Worm (Caenorhabditis elegans) whole organism, L1 larva: ENCODE results near the gene C10C5.4.

Experiments used
- ama-1 ChIP-seq: fragments of 150-350 bp; optimal IDR thresholded peaks from 2 replicates; lab custom pipeline; 2014
- egl-27 ChIP-seq, 2 experiments: fragments of 150-350 bp in 1 of 2; sonication (generic microtip); optimal IDR thresholded peaks; 3 replicates each; lab custom pipeline; 2017 to 2018; ENCODE audit warnings: missing biosample characterization in 2 of 2, missing genetic modification characterization in 2 of 2, missing genetic modification reagents in 2 of 2
- elt-3 ChIP-seq, 6 experiments: fragments of 150-350 bp in 1 of 6; sonication (generic microtip); optimal IDR thresholded peaks; 2 replicates each; lab custom pipeline; 2017 to 2018; ENCODE audit warnings: missing biosample characterization in 6 of 6, missing genetic modification characterization in 6 of 6, inconsistent platforms in 1 of 6
- lin-39 ChIP-seq: fragments of 150-350 bp; optimal IDR thresholded peaks from 2 replicates; lab custom pipeline; 2014; ENCODE audit warnings: missing biosample characterization, missing genetic modification reagents, missing genetic modification characterization
- lsy-2 ChIP-seq, 2 experiments: fragments of 150-350 bp; optimal IDR thresholded peaks; 2 replicates each; lab custom pipeline; 2014; ENCODE audit warnings: missing biosample characterization in 2 of 2, missing genetic modification characterization in 2 of 2
- mdl-1 ChIP-seq, 2 experiments: fragments of 150-350 bp; optimal IDR thresholded peaks; 2 replicates each; lab custom pipeline; 2014 to 2017; ENCODE audit warnings: missing biosample characterization in 2 of 2, missing genetic modification characterization in 2 of 2, inconsistent platforms in 1 of 2
- mep-1 ChIP-seq: fragments of 150-350 bp; optimal IDR thresholded peaks from 2 replicates; lab custom pipeline; 2014; ENCODE audit warnings: missing biosample characterization, missing genetic modification characterization
- nhr-90 ChIP-seq: sonication (generic microtip); optimal IDR thresholded peaks from 2 replicates; lab custom pipeline; 2016; ENCODE audit warnings: mild to moderate bottlenecking, missing genetic modification characterization, missing compliant biosample characterization; ENCODE audit not compliant: poor library complexity
- tbx-2 ChIP-seq: sonication (generic microtip); optimal IDR thresholded peaks from 2 replicates; lab custom pipeline; 2016; ENCODE audit warnings: missing genetic modification characterization, missing compliant biosample characterization
- unc-62 ChIP-seq: fragments of 150-350 bp; optimal IDR thresholded peaks from 2 replicates; lab custom pipeline; 2014; ENCODE audit warnings: missing biosample characterization, missing genetic modification reagents, missing genetic modification characterization

DNA sequence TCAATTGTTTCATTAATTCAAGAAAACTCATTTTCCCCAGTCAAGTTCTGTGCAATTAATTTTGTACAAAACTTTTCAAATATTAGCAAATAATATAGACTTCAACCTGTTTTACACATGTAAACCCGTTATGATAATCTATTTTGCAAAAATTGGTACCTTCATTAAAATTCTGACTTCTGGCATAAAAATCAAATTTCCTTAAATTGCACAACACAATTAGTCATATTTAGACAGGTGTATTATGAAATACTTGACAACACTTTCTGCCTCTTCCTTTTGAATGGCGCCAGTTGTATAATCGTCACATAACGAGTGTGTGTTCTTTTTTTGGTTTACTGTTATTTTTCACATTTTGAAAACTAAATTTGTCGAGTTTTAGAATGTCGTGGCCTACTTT is 7.2 kb upstream of the C10C5.4 start, which contains the start of gene fbxc-58:
- no peak for TF ChIP-seq elt-3 (tag; optimal IDR thresholded peaks at IDR 0.05; lab: Kevin White, UChicago)
- no peak for TF ChIP-seq unc-62 (GFP tag; lab: Kevin White, UChicago)
- no peak for TF ChIP-seq tbx-2 (tag; lab: Kevin White, UChicago)
- TF ChIP-seq egl-27 (tag; optimal IDR thresholded peaks at IDR 0.05; lab: Kevin White, UChicago), result no peak
- TF ChIP-seq mdl-1 (tag; optimal IDR thresholded peaks at IDR 0.05; lab: Kevin White, UChicago), result no peak
- no peak for TF ChIP-seq lin-39 (tag; lab: Kevin White, UChicago)
- no peak for TF ChIP-seq nhr-90 (tag; lab: Kevin White, UChicago)
- no peak for TF ChIP-seq ama-1 (lab: Kevin White, UChicago)
- no peak for TF ChIP-seq lsy-2 (tag; optimal IDR thresholded peaks at IDR 0.05; lab: Kevin White, UChicago)
- TF ChIP-seq mep-1, result no peak
